Fruit fly (Drosophila melanogaster) whole organism, wandering third instar larva: Measurements from ENCODE around the gene Sgs5.

Experiments used
- Mio ChIP-seq: sonication (Bioruptor generic); optimal IDR thresholded peaks from 2 replicates; lab custom pipeline; 2016; ENCODE audit warnings: missing biosample characterization, missing genetic modification characterization
- fru ChIP-seq: fragments of 200-800 bp; sonication (Bioruptor generic); optimal IDR thresholded peaks from 3 replicates; lab custom pipeline; 2016; ENCODE audit warnings: missing biosample characterization, mild to moderate bottlenecking, missing genetic modification characterization
- jim ChIP-seq: fragments of 175-275, 200-325 bp; sonication (Bioruptor generic); optimal IDR thresholded peaks from 2 replicates; lab custom pipeline; 2016; ENCODE audit warnings: missing biosample characterization, mild to moderate bottlenecking, missing genetic modification characterization

DNA sequence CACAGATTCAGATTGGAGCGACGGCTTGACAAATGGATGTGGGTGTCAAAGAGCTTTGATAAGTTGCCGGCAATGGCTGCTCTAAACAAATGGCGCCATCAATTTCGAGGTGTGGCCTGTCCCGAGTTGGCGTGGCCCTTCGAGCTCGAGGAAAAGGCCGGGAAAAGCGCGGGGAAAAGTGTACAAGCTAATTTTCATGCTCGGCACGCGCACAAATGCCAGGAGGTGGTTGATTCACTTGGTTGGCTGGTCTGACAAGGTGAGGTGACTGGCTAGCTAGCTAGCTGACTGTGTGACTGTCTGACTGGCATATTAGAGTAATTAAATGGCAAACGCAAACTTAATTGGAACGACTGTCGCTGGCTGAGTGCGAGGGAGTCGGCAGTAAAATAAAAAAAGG is 6.7 kb downstream of the Sgs5 start:
- no peak for TF ChIP-seq fru (GFP tag; lab: Kevin White, UChicago)
- no peak for TF ChIP-seq jim (GFP tag; lab: Kevin White, UChicago)
- no peak for TF ChIP-seq Mio (GFP tag; lab: Kevin White, UChicago)
